Fruit fly (Drosophila melanogaster): ENCODE data around the gene CG42580.
"Not testable (repeated sequence)": the region's sequence is repeated elsewhere in the genome, so short reads cannot be mapped to it uniquely, and the experiment has no call there.

- TF ChIP-seq svp (GFP tag); Gug (GFP tag; IDR thresholded peaks at IDR 0.05): not testable (repeated sequence)
Observed at dm6 chrX:20573982-20574381, at the start of gene CG42580.
